Fruit fly (Drosophila melanogaster) whole organism, wandering third instar larva: ENCODE data around the gene CG13924.

Source experiments
- Abd-B ChIP-seq: fragments of >200 bp; optimal IDR thresholded peaks from 2 replicates; lab custom pipeline; 2017; ENCODE audit warnings: missing biosample characterization, missing genetic modification characterization
- CG32264 ChIP-seq: fragments of 200-800 bp; sonication (Bioruptor generic); optimal IDR thresholded peaks from 2 replicates; lab custom pipeline; 2016; ENCODE audit warnings: missing biosample characterization, missing genetic modification characterization
- CrebA ChIP-seq: fragments of 200-800 bp; sonication (Bioruptor generic); optimal IDR thresholded peaks from 2 replicates; lab custom pipeline; 2016; ENCODE audit warnings: missing biosample characterization, mild to moderate bottlenecking, missing genetic modification characterization, borderline replicate concordance
- Dfd ChIP-seq: fragments of >200 bp; optimal IDR thresholded peaks from 2 replicates; lab custom pipeline; 2017; ENCODE audit warnings: missing biosample characterization, missing genetic modification characterization
- Dif ChIP-seq: fragments of 200-275, 200-300 bp; sonication (Bioruptor generic); optimal IDR thresholded peaks from 2 replicates; lab custom pipeline; 2018; ENCODE audit warnings: missing biosample characterization, missing genetic modification characterization; ENCODE audit not compliant: partially characterized antibody
- GATAd ChIP-seq: sonication (Bioruptor generic); optimal IDR thresholded peaks from 2 replicates; lab custom pipeline; 2016; ENCODE audit warnings: missing biosample characterization, missing genetic modification characterization
- HLH106 ChIP-seq: fragments of 200-800 bp; optimal IDR thresholded peaks from 3 replicates; lab custom pipeline; 2019; ENCODE audit warnings: missing biosample characterization, mild to moderate bottlenecking, missing genetic modification characterization, moderate library complexity
- Hr78 ChIP-seq: fragments of >200 bp; optimal IDR thresholded peaks from 2 replicates; lab custom pipeline; 2017; ENCODE audit warnings: missing biosample characterization, missing genetic modification characterization
- Myc ChIP-seq: fragments of >200 bp; optimal IDR thresholded peaks from 2 replicates; lab custom pipeline; 2017
- N ChIP-seq: fragments of >200 bp; optimal IDR thresholded peaks from 2 replicates; lab custom pipeline; 2018; ENCODE audit warnings: missing biosample characterization, missing external identifiers, missing genetic modification characterization
- OdsH ChIP-seq: fragments of 200-800 bp; sonication (Bioruptor generic); optimal IDR thresholded peaks from 2 replicates; lab custom pipeline; 2016; ENCODE audit warnings: missing biosample characterization, mild to moderate bottlenecking, missing genetic modification characterization
- Rel ChIP-seq, 2 experiments: fragments of 200-800 bp; sonication (Bioruptor generic) in 1 of 2; optimal IDR thresholded peaks; 2 replicates in 1 of 2; 3 replicates in 1 of 2; lab custom pipeline; 2016 to 2019; ENCODE audit warnings: mild to moderate bottlenecking in 2 of 2, missing biosample characterization in 2 of 2, missing genetic modification characterization in 2 of 2, moderate library complexity in 1 of 2
- Sp1 ChIP-seq: fragments of 200-800 bp; sonication (Bioruptor generic); optimal IDR thresholded peaks from 3 replicates; lab custom pipeline; 2019; ENCODE audit warnings: missing biosample characterization, mild to moderate bottlenecking, missing genetic modification characterization, moderate library complexity
- Vsx2 ChIP-seq: fragments of 200-300, 225-300 bp; sonication (Bioruptor generic); optimal IDR thresholded peaks from 2 replicates; lab custom pipeline; 2018; ENCODE audit warnings: missing biosample characterization, missing genetic modification characterization; ENCODE audit not compliant: partially characterized antibody
- br ChIP-seq: fragments of 200-800 bp; sonication (Bioruptor generic); optimal IDR thresholded peaks from 2 replicates; lab custom pipeline; 2016; ENCODE audit warnings: missing biosample characterization, missing genetic modification characterization
- dl ChIP-seq, 2 experiments: fragments of 175-275, 200-275 bp in 1 of 2; fragments of 200-275 bp in 1 of 2; sonication (Bioruptor generic); optimal IDR thresholded peaks; lab custom pipeline; 2018; ENCODE audit warnings: mild to moderate bottlenecking in 2 of 2, missing biosample characterization in 2 of 2, missing genetic modification characterization in 2 of 2, moderate library complexity in 2 of 2; ENCODE audit not compliant: partially characterized antibody in 2 of 2, insufficient read depth in 1 of 2
- dmrt93B ChIP-seq: fragments of 200-800 bp; sonication (Bioruptor generic); optimal IDR thresholded peaks from 2 replicates; lab custom pipeline; 2018; ENCODE audit warnings: missing biosample characterization, mild to moderate bottlenecking, missing genetic modification characterization
- ey ChIP-seq: fragments of 200-800 bp; sonication (Bioruptor generic); optimal IDR thresholded peaks from 2 replicates; lab custom pipeline; 2016; ENCODE audit warnings: missing biosample characterization, missing genetic modification characterization
- foxo ChIP-seq, 2 experiments: fragments of 200-800 bp; sonication (Bioruptor generic); optimal IDR thresholded peaks; 2 replicates in 1 of 2; 3 replicates in 1 of 2; lab custom pipeline; 2016 to 2017; ENCODE audit warnings: missing biosample characterization in 2 of 2, missing genetic modification characterization in 2 of 2
- fru ChIP-seq: fragments of 200-800 bp; sonication (Bioruptor generic); optimal IDR thresholded peaks from 3 replicates; lab custom pipeline; 2016; ENCODE audit warnings: missing biosample characterization, mild to moderate bottlenecking, missing genetic modification characterization
- h ChIP-seq: fragments of 200-800 bp; sonication (Bioruptor generic); optimal IDR thresholded peaks from 3 replicates; lab custom pipeline; 2016; ENCODE audit warnings: missing biosample characterization, mild to moderate bottlenecking, missing genetic modification characterization
- lola ChIP-seq: fragments of >200 bp; optimal IDR thresholded peaks from 2 replicates; lab custom pipeline; 2017; ENCODE audit warnings: missing biosample characterization, missing genetic modification characterization
- pan ChIP-seq: fragments of >200 bp; optimal IDR thresholded peaks from 2 replicates; lab custom pipeline; 2017
- psq ChIP-seq: fragments of 200-800 bp; sonication (Bioruptor generic); optimal IDR thresholded peaks from 3 replicates; lab custom pipeline; 2017; ENCODE audit warnings: missing biosample characterization, mild to moderate bottlenecking, missing genetic modification characterization, moderate library complexity
- rgr ChIP-seq: fragments of 200-800 bp; sonication (Bioruptor generic); optimal IDR thresholded peaks from 3 replicates; lab custom pipeline; 2016; ENCODE audit warnings: missing biosample characterization, mild to moderate bottlenecking, missing genetic modification characterization
- sv ChIP-seq: fragments of 200-800 bp; sonication (Bioruptor generic); optimal IDR thresholded peaks from 3 replicates; lab custom pipeline; 2016; ENCODE audit warnings: missing biosample characterization, missing genetic modification characterization
- usp ChIP-seq: fragments of >200 bp; optimal IDR thresholded peaks from 2 replicates; lab custom pipeline; 2017; ENCODE audit warnings: missing biosample characterization, missing genetic modification characterization

Gene CG13924

dm6 chr3L:1868841-1869240 is 978 bp upstream of the CG13924 start:
- no peak for TF ChIP-seq foxo (GFP tag; optimal IDR thresholded peaks at IDR 0.05; lab: Kevin White, UChicago)
- peak; percentile 43 for TF ChIP-seq HLH106
- TF ChIP-seq Myc (lab: Kevin White, UChicago), result no peak
- TF ChIP-seq OdsH (GFP tag; lab: Kevin White, UChicago), result peak; percentile 13
- no peak for TF ChIP-seq Hr78
- TF ChIP-seq lola (GFP tag; lab: Kevin White, UChicago), result no peak
- TF ChIP-seq h (GFP tag; lab: Kevin White, UChicago), result peak; percentile 42
- TF ChIP-seq Sp1 (GFP tag; lab: Kevin White, UChicago), result no peak
- TF ChIP-seq CG32264 (GFP tag; lab: Kevin White, UChicago), result no peak
- no peak for TF ChIP-seq pan (lab: Kevin White, UChicago)
- no peak for TF ChIP-seq Rel (GFP tag; optimal IDR thresholded peaks at IDR 0.05; lab: Kevin White, UChicago)
- TF ChIP-seq Rel (tag; optimal IDR thresholded peaks at IDR 0.05; lab: Kevin White, UChicago), result no peak
- TF ChIP-seq fru (GFP tag; lab: Kevin White, UChicago), result no peak
- TF ChIP-seq br (GFP tag; lab: Kevin White, UChicago), result peak; percentile 6
- TF ChIP-seq psq (GFP tag; lab: Kevin White, UChicago), result no peak
- peak; percentile 4 for TF ChIP-seq ey (GFP tag; lab: Kevin White, UChicago)
- no peak for TF ChIP-seq Abd-B (GFP tag; lab: Kevin White, UChicago)
- peak; percentile 28 for TF ChIP-seq rgr (GFP tag; lab: Kevin White, UChicago)
- no peak for TF ChIP-seq sv (GFP tag; lab: Kevin White, UChicago)

- TF ChIP-seq HLH106 (peak; percentile 36), GATAd (GFP tag; lab: Kevin White, UChicago) (no peak), N (GFP tag; lab: Kevin White, UChicago) (no peak), psq (GFP tag; lab: Kevin White, UChicago) (peak; percentile 37), Vsx2 (GFP tag; lab: Kevin White, UChicago) (no peak), h (GFP tag; lab: Kevin White, UChicago) (peak; percentile 65), Dif (GFP tag; lab: Kevin White, UChicago) (no peak), br (GFP tag; lab: Kevin White, UChicago) (peak; percentile 9), dmrt93B (GFP tag; lab: Kevin White, UChicago) (peak; percentile 7), Sp1 (GFP tag; lab: Kevin White, UChicago) (peak; percentile 35), Rel (GFP tag; optimal IDR thresholded peaks at IDR 0.05; lab: Kevin White, UChicago) (no peak), Rel (tag; optimal IDR thresholded peaks at IDR 0.05; lab: Kevin White, UChicago) (no peak), OdsH (GFP tag; lab: Kevin White, UChicago) (peak; percentile 61), ey (GFP tag; lab: Kevin White, UChicago) (peak; percentile 43), foxo (GFP tag; optimal IDR thresholded peaks at IDR 0.05; lab: Kevin White, UChicago) (peak in 1 of 2 experiments; percentile 66), sv (GFP tag; lab: Kevin White, UChicago) (peak; percentile 61), rgr (GFP tag; lab: Kevin White, UChicago) (peak; percentile 59)
Observed at dm6 chr3L:1876215-1876625, 6.4 kb downstream of the CG13924 start, which contains the start of gene dre4. Gene dre4, minus strand, starts transcription at chr3L:1876312.

- TF ChIP-seq usp (no peak), h (GFP tag; lab: Kevin White, UChicago) (peak; percentile 29), psq (GFP tag; lab: Kevin White, UChicago) (no peak)
Observed at dm6 chr3L:1880692-1881091, 10.9 kb downstream of the CG13924 start.

dm6 chr3L:1881919-1882318 is 12.1 kb downstream of the CG13924 start:
- TF ChIP-seq rgr (GFP tag; lab: Kevin White, UChicago) (peak; percentile 48), dmrt93B (GFP tag; lab: Kevin White, UChicago) (no peak), fru (GFP tag; lab: Kevin White, UChicago) (peak; percentile 11), CG32264 (GFP tag; lab: Kevin White, UChicago) (no peak), pan (lab: Kevin White, UChicago) (no peak), Dfd (no peak), dl (GFP tag; optimal IDR thresholded peaks at IDR 0.05; lab: Kevin White, UChicago; ENCODE audit: insufficient read depth in 1 of 2, partially characterized antibody in 2 of 2) (no peak), foxo (GFP tag; optimal IDR thresholded peaks at IDR 0.05; lab: Kevin White, UChicago) (peak in 1 of 2 experiments; percentile 30), CrebA (GFP tag; lab: Kevin White, UChicago) (no peak), h (GFP tag; lab: Kevin White, UChicago) (peak; percentile 39), OdsH (GFP tag; lab: Kevin White, UChicago) (peak; percentile 29), Abd-B (GFP tag; lab: Kevin White, UChicago) (no peak)
